Worm (Caenorhabditis elegans) whole organism, L3 larva: ENCODE measurements around the gene C10A4.10.

Experiments used
- R02D3.7 ChIP-seq: fragments of 150-350 bp; optimal IDR thresholded peaks from 2 replicates; lab custom pipeline; 2014; ENCODE audit warnings: missing biosample characterization, missing genetic modification characterization
- ZK546.5 ChIP-seq: sonication (generic microtip); optimal IDR thresholded peaks from 2 replicates; lab custom pipeline; 2017; ENCODE audit warnings: missing biosample characterization, missing genetic modification characterization
- aly-2 ChIP-seq: fragments of 150-350 bp; optimal IDR thresholded peaks from 2 replicates; lab custom pipeline; 2014; ENCODE audit warnings: missing biosample characterization, missing genetic modification characterization
- ama-1 ChIP-seq: fragments of 150-350 bp; optimal IDR thresholded peaks from 2 replicates; lab custom pipeline; 2018
- ceh-16 ChIP-seq: sonication (generic microtip); optimal IDR thresholded peaks from 2 replicates; lab custom pipeline; 2017; ENCODE audit warnings: missing biosample characterization, missing genetic modification characterization
- ceh-28 ChIP-seq: fragments of 150-350 bp; optimal IDR thresholded peaks from 2 replicates; lab custom pipeline; 2014; ENCODE audit warnings: missing biosample characterization, missing genetic modification reagents, missing genetic modification characterization
- ceh-82 ChIP-seq: fragments of 150-350 bp; optimal IDR thresholded peaks from 2 replicates; lab custom pipeline; 2014; ENCODE audit warnings: missing biosample characterization, missing genetic modification characterization
- daf-12 ChIP-seq: fragments of 150-350 bp; optimal IDR thresholded peaks from 2 replicates; lab custom pipeline; 2014; ENCODE audit warnings: missing biosample characterization, missing genetic modification reagents, missing genetic modification characterization
- egl-27 ChIP-seq: sonication (generic microtip); optimal IDR thresholded peaks from 4 replicates; lab custom pipeline; 2017; ENCODE audit warnings: missing biosample characterization, missing genetic modification reagents, missing genetic modification characterization
- elt-2 ChIP-seq: sonication (generic microtip); optimal IDR thresholded peaks from 2 replicates; lab custom pipeline; 2016; ENCODE audit warnings: missing genetic modification reagents, mild to moderate bottlenecking, missing genetic modification characterization, missing compliant biosample characterization
- elt-3 ChIP-seq, 3 experiments: fragments of 150-350 bp in 1 of 3; sonication (generic microtip) in 2 of 3; optimal IDR thresholded peaks; 2 replicates in 2 of 3; 4 replicates in 1 of 3; lab custom pipeline; 2014 to 2017; ENCODE audit warnings: missing biosample characterization in 3 of 3, missing genetic modification characterization in 3 of 3
- eor-1 ChIP-seq, 2 experiments: fragments of 150-350 bp; optimal IDR thresholded peaks; 2 replicates each; lab custom pipeline; 2014 to 2018; ENCODE audit warnings: missing biosample characterization in 2 of 2, missing genetic modification characterization in 2 of 2
- fkh-10 ChIP-seq: sonication (generic microtip); optimal IDR thresholded peaks from 2 replicates; lab custom pipeline; 2017; ENCODE audit warnings: missing biosample characterization, missing genetic modification reagents, missing genetic modification characterization
- fkh-2 ChIP-seq: fragments of 150-350 bp; optimal IDR thresholded peaks from 2 replicates; lab custom pipeline; 2014; ENCODE audit warnings: missing biosample characterization, missing genetic modification reagents, missing genetic modification characterization
- fos-1 ChIP-seq: fragments of 150-350 bp; optimal IDR thresholded peaks from 2 replicates; lab custom pipeline; 2014; ENCODE audit warnings: missing biosample characterization, missing genetic modification characterization
- jun-1 ChIP-seq: fragments of 150-350 bp; optimal IDR thresholded peaks from 2 replicates; lab custom pipeline; 2014; ENCODE audit warnings: missing biosample characterization, missing genetic modification reagents, missing genetic modification characterization
- lin-15B ChIP-seq: fragments of 150-350 bp; optimal IDR thresholded peaks from 2 replicates; lab custom pipeline; 2014; ENCODE audit warnings: missing biosample characterization, missing genetic modification characterization
- lsy-12 ChIP-seq: sonication (generic microtip); optimal IDR thresholded peaks from 2 replicates; lab custom pipeline; 2016; ENCODE audit warnings: mild to moderate bottlenecking, missing genetic modification characterization, missing compliant biosample characterization
- mml-1 ChIP-seq: fragments of 150-350 bp; sonication (generic microtip); optimal IDR thresholded peaks from 3 replicates; lab custom pipeline; 2014; ENCODE audit warnings: missing biosample characterization, missing genetic modification characterization
- nfya-1 ChIP-seq: sonication (generic microtip); optimal IDR thresholded peaks from 2 replicates; lab custom pipeline; 2017; ENCODE audit warnings: missing genetic modification characterization, mild to moderate bottlenecking, missing compliant biosample characterization, antibody characterized with exemption, moderate library complexity; ENCODE audit not compliant: insufficient read depth
- nhr-11 ChIP-seq: fragments of 150-350 bp; optimal IDR thresholded peaks from 2 replicates; lab custom pipeline; 2014; ENCODE audit warnings: missing biosample characterization, missing genetic modification characterization
- nhr-12 ChIP-seq: fragments of 150-350 bp; optimal IDR thresholded peaks from 2 replicates; lab custom pipeline; 2014; ENCODE audit warnings: missing biosample characterization, missing genetic modification characterization
- nhr-23 ChIP-seq: fragments of 150-350 bp; optimal IDR thresholded peaks from 2 replicates; lab custom pipeline; 2014; ENCODE audit warnings: missing biosample characterization, missing genetic modification reagents, missing genetic modification characterization
- nhr-237 ChIP-seq: fragments of 150-350 bp; optimal IDR thresholded peaks from 2 replicates; lab custom pipeline; 2014; ENCODE audit warnings: missing biosample characterization, missing genetic modification characterization
- nhr-43 ChIP-seq: sonication (generic microtip); optimal IDR thresholded peaks from 2 replicates; lab custom pipeline; 2016; ENCODE audit warnings: mild to moderate bottlenecking, missing genetic modification characterization, missing compliant biosample characterization; ENCODE audit not compliant: poor library complexity, severe bottlenecking
- nhr-67 ChIP-seq: fragments of 150-350 bp; optimal IDR thresholded peaks from 2 replicates; lab custom pipeline; 2014; ENCODE audit warnings: missing biosample characterization, missing genetic modification characterization
- pha-4 ChIP-seq: fragments of 150-350 bp; optimal IDR thresholded peaks from 2 replicates; lab custom pipeline; 2014; ENCODE audit warnings: missing biosample characterization, missing genetic modification reagents, missing genetic modification characterization
- pqm-1 ChIP-seq: fragments of 150-350 bp; optimal IDR thresholded peaks from 2 replicates; lab custom pipeline; 2017; ENCODE audit warnings: missing biosample characterization, missing genetic modification characterization, inconsistent platforms
- sea-2 ChIP-seq: fragments of 150-350 bp; sonication (generic microtip); optimal IDR thresholded peaks from 4 replicates; lab custom pipeline; 2014; ENCODE audit warnings: missing biosample characterization, missing genetic modification reagents, missing genetic modification characterization
- skn-1 ChIP-seq: fragments of 150-350 bp; optimal IDR thresholded peaks from 2 replicates; lab custom pipeline; 2014; ENCODE audit warnings: missing biosample characterization, missing genetic modification characterization
- tbx-2 ChIP-seq: sonication (generic microtip); optimal IDR thresholded peaks from 2 replicates; lab custom pipeline; 2016; ENCODE audit warnings: mild to moderate bottlenecking, missing genetic modification characterization, missing compliant biosample characterization
- unc-39 ChIP-seq: sonication (generic microtip); optimal IDR thresholded peaks from 4 replicates; lab custom pipeline; 2017; ENCODE audit warnings: missing biosample characterization, missing genetic modification characterization
- unc-62 ChIP-seq: fragments of 150-350 bp; sonication (generic microtip); optimal IDR thresholded peaks from 4 replicates; lab custom pipeline; 2014; ENCODE audit warnings: missing biosample characterization, missing genetic modification reagents, missing genetic modification characterization
- zag-1 ChIP-seq: fragments of 150-350 bp; optimal IDR thresholded peaks from 2 replicates; lab custom pipeline; 2014; ENCODE audit warnings: missing biosample characterization, missing genetic modification characterization
- ztf-11 ChIP-seq: fragments of 150-350 bp; optimal IDR thresholded peaks from 2 replicates; lab custom pipeline; 2014; ENCODE audit warnings: missing biosample characterization, missing genetic modification characterization

The C10A4.10 gene

DNA sequence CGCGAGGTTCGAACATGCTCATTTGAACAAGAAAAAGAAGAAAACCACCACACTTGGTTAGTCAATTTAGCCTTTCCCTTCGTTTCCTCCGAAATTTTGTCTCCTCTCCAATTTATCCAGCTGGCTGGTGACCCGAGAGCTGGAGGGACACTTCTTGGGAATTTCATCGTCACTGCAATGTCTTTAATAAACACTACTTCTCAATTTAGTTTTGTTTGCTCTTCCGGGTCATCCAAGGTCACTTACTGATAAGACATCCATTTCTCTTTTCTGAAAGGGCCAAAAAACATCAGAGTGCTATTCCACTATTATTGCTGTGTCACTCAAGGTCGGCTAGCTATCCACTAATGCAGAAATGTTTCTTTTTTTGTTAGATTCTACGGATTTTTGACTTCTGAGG lies 6.7 kb downstream of the C10A4.10 start, which contains the start of gene C10A4.3:
Gene C10A4.3, plus strand, starts transcription at position 301 of the 400 bp plus-strand sequence.
- TF ChIP-seq tbx-2 (tag; lab: Kevin White, UChicago) (no peak), nhr-43 (tag; lab: Kevin White, UChicago) (no peak), nhr-11 (tag; lab: Kevin White, UChicago) (no peak), eor-1 (tag; optimal IDR thresholded peaks at IDR 0.05; lab: Kevin White, UChicago) (no peak), ceh-16 (tag; lab: Kevin White, UChicago) (no peak), nhr-23 (no peak), ceh-82 (tag; lab: Kevin White, UChicago) (no peak), lin-15B (tag; lab: Kevin White, UChicago) (no peak), pha-4 (tag; lab: Kevin White, UChicago) (no peak), mml-1 (no peak), fkh-10 (GFP tag; lab: Kevin White, UChicago) (no peak), elt-2 (no peak), ama-1 (lab: Kevin White, UChicago) (no peak), nhr-12 (tag; lab: Kevin White, UChicago) (no peak), nhr-237 (no peak)

- no peak for TF ChIP-seq ceh-28 (tag; lab: Kevin White, UChicago)
- TF ChIP-seq nhr-11 (tag; lab: Kevin White, UChicago): no peak
- TF ChIP-seq nhr-237: no peak
- TF ChIP-seq zag-1 (tag; lab: Kevin White, UChicago): no peak
- no peak for TF ChIP-seq fkh-2 (tag; lab: Kevin White, UChicago)
- TF ChIP-seq nhr-43 (tag; lab: Kevin White, UChicago): no peak
- no peak for TF ChIP-seq fkh-10 (GFP tag; lab: Kevin White, UChicago)
- TF ChIP-seq pqm-1: no peak
- no peak for TF ChIP-seq R02D3.7 (tag; lab: Kevin White, UChicago)
- TF ChIP-seq nhr-12 (tag; lab: Kevin White, UChicago): no peak
- no peak for TF ChIP-seq fos-1
- TF ChIP-seq elt-3 (tag; optimal IDR thresholded peaks at IDR 0.05; lab: Kevin White, UChicago): no peak
- TF ChIP-seq aly-2 (tag; lab: Kevin White, UChicago): no peak
Measured at ce11 chrX:7407749-7408148, 9.1 kb downstream of the C10A4.10 start.

ce11 chrX:7409030-7409429 lies 10.3 kb downstream of the C10A4.10 start:
- TF ChIP-seq nhr-237 (no peak), fkh-2 (tag; lab: Kevin White, UChicago) (no peak), ztf-11 (tag; lab: Kevin White, UChicago) (no peak), tbx-2 (tag; lab: Kevin White, UChicago) (no peak), mml-1 (no peak), nhr-23 (no peak), lsy-12 (no peak), daf-12 (tag; lab: Kevin White, UChicago) (no peak)

- TF ChIP-seq unc-39 (tag; lab: Kevin White, UChicago): no peak
- TF ChIP-seq nhr-67 (tag; lab: Kevin White, UChicago): no peak
- no peak for TF ChIP-seq skn-1 (tag; lab: Kevin White, UChicago)
Measured at ce11 chrX:7409935-7410334, 11.3 kb downstream of the C10A4.10 start, which contains the start of gene C10A4.2. Gene C10A4.2 (plus strand): TSS chrX:7410235.

DNA sequence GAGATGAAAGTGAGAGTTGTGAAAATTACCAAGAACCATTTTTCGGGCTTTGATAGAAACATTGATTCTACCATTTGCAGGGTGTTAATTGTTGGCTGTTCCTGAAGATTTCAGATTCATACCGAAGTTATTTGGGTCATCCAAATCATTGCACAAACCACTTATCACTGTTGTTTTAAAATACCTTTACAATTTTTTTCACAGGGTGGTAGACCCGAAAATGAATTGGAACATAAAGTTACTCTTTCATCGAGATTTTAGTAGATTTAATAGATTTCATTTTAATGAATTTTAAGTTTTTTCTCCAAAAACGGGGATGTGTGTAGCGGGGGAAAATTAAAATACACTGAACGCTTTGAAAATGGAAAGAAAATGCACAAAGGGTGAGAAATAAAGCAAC lies 16.7 kb downstream of the C10A4.10 start, which contains the start of gene C10A4.7:
Gene C10A4.7, minus strand, starts transcription at position 101 of the 400 bp plus-strand sequence.
- no peak for TF ChIP-seq ZK546.5 (tag; lab: Kevin White, UChicago)
- no peak for TF ChIP-seq jun-1 (tag; lab: Kevin White, UChicago)
- no peak for TF ChIP-seq unc-62 (GFP tag; lab: Kevin White, UChicago)
- no peak for TF ChIP-seq nhr-43 (tag; lab: Kevin White, UChicago)
- TF ChIP-seq zag-1 (tag; lab: Kevin White, UChicago): no peak
- no peak for TF ChIP-seq ama-1 (lab: Kevin White, UChicago)
- no peak for TF ChIP-seq nhr-67 (tag; lab: Kevin White, UChicago)
- TF ChIP-seq nfya-1: no peak
- TF ChIP-seq pha-4 (tag; lab: Kevin White, UChicago): no peak
- TF ChIP-seq sea-2: no peak
- TF ChIP-seq egl-27 (tag; lab: Kevin White, UChicago): no peak
- TF ChIP-seq fos-1: no peak
- TF ChIP-seq, all 47 proteins: peak for 0
